Worm (Caenorhabditis elegans): Measurements from ENCODE around the gene spig-8.

ce11 chrV:7076161-7076560, 21.5 kb downstream of the spig-8 start:
- TF ChIP-seq ama-1 (optimal IDR thresholded peaks at IDR 0.05) (no peak), flt-1 (GFP tag; IDR thresholded peaks at IDR 0.05) (no peak), sea-1 (GFP tag; conservative IDR thresholded peaks at IDR 0.05) (no peak), B0310.2 (tag; optimal IDR thresholded peaks at IDR 0.05) (no peak), hmbx-1 (tag; optimal IDR thresholded peaks at IDR 0.05) (no peak), ets-7 (tag; optimal IDR thresholded peaks at IDR 0.05) (no peak)
